Worm (Caenorhabditis elegans) whole organism, mixed stage, embryonic: Measurements from ENCODE around the gene rol-1.

Source experiments
- blmp-1 ChIP-seq: fragments of 150-350 bp; optimal IDR thresholded peaks from 2 replicates; lab custom pipeline; 2014; ENCODE audit warnings: missing biosample characterization, missing genetic modification characterization
- elt-3 ChIP-seq: fragments of 150-350 bp; optimal IDR thresholded peaks from 2 replicates; lab custom pipeline; 2014; ENCODE audit warnings: missing biosample characterization, missing genetic modification characterization
- lin-13 ChIP-seq: fragments of 150-350 bp; optimal IDR thresholded peaks from 2 replicates; lab custom pipeline; 2014; ENCODE audit warnings: missing biosample characterization, missing genetic modification characterization
- nhr-12 ChIP-seq: fragments of 150-350 bp; optimal IDR thresholded peaks from 2 replicates; lab custom pipeline; 2014; ENCODE audit warnings: missing biosample characterization, missing genetic modification characterization
- nhr-237 ChIP-seq: fragments of 150-350 bp; optimal IDR thresholded peaks from 2 replicates; lab custom pipeline; 2014; ENCODE audit warnings: missing biosample characterization, missing genetic modification characterization
- nhr-76 ChIP-seq: sonication (generic microtip); optimal IDR thresholded peaks from 2 replicates; lab custom pipeline; 2017; ENCODE audit warnings: missing biosample characterization, missing genetic modification characterization
- pha-4 ChIP-seq: fragments of 150-350 bp; optimal IDR thresholded peaks from 2 replicates; lab custom pipeline; 2018; ENCODE audit warnings: missing biosample characterization, missing genetic modification reagents, missing genetic modification characterization
- snpc-4 ChIP-seq: fragments of 150-350 bp; optimal IDR thresholded peaks from 2 replicates; lab custom pipeline; 2014; ENCODE audit warnings: missing biosample characterization, missing genetic modification characterization
- sptf-1 ChIP-seq: sonication (generic microtip); optimal IDR thresholded peaks from 2 replicates; lab custom pipeline; 2017; ENCODE audit warnings: mild to moderate bottlenecking, missing genetic modification characterization, moderate library complexity, missing compliant biosample characterization
- unc-120 ChIP-seq: sonication (generic microtip); optimal IDR thresholded peaks from 2 replicates; lab custom pipeline; 2017; ENCODE audit warnings: missing genetic modification characterization, missing compliant biosample characterization; ENCODE audit not compliant: poor library complexity, severe bottlenecking
- unc-39 ChIP-seq: fragments of 150-350 bp; optimal IDR thresholded peaks from 2 replicates; lab custom pipeline; 2014; ENCODE audit warnings: missing biosample characterization, missing genetic modification characterization
- unc-62 ChIP-seq: fragments of 150-350 bp; optimal IDR thresholded peaks from 2 replicates; lab custom pipeline; 2014; ENCODE audit warnings: missing biosample characterization, missing genetic modification reagents, missing genetic modification characterization
- ztf-11 ChIP-seq: fragments of 150-350 bp; optimal IDR thresholded peaks from 2 replicates; lab custom pipeline; 2014; ENCODE audit warnings: missing biosample characterization, missing genetic modification characterization

DNA sequence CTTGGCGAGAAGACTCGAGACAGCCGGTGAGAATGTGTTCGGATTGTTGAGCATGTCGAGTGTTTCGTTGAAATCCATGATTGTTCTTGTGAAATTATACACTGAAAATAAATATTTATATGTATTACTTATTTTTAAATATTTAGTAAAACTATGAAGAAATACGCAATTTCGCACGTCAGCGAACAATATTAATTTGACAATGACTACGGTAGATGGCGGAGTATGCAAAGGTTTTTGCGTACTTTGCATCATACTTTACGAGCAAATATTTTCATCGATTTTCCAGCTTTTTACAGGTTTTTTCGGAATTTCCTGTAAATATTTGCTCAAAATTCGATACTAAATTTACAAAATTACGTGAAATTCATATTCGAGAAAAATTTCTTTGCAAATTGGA is 41.5 kb upstream of the rol-1 start, which contains the start of gene set-24:
- TF ChIP-seq snpc-4 (tag; lab: Kevin White, UChicago) = no peak
- no peak for TF ChIP-seq nhr-237
- TF ChIP-seq unc-62 (GFP tag; lab: Kevin White, UChicago) = no peak
- no peak for TF ChIP-seq nhr-12 (tag; lab: Kevin White, UChicago)
- TF ChIP-seq sptf-1 (tag; lab: Kevin White, UChicago) = no peak
- no peak for TF ChIP-seq pha-4 (tag; lab: Kevin White, UChicago)
- TF ChIP-seq ztf-11 (tag; lab: Kevin White, UChicago) = no peak
- TF ChIP-seq unc-39 (tag; lab: Kevin White, UChicago) = no peak
- no peak for TF ChIP-seq blmp-1 (tag; lab: Kevin White, UChicago)
- TF ChIP-seq lin-13 (tag; lab: Kevin White, UChicago) = no peak
- no peak for TF ChIP-seq nhr-76 (tag; lab: Kevin White, UChicago)
- no peak for TF ChIP-seq unc-120 (tag; lab: Kevin White, UChicago)
- no peak for TF ChIP-seq elt-3 (tag; lab: Kevin White, UChicago)
